Worm (Caenorhabditis elegans): ENCODE data around the gene wdr-60.

- TF ChIP-seq klf-2 (GFP tag; conservative IDR thresholded peaks at IDR 0.05), result no peak
- TF ChIP-seq cog-1 (tag; optimal IDR thresholded peaks at IDR 0.05), result no peak
- no peak for TF ChIP-seq T22C8.4 (GFP tag; IDR thresholded peaks at IDR 0.05)
- no peak for TF ChIP-seq ztf-23 (GFP tag; IDR thresholded peaks at IDR 0.05)
- no peak for TF ChIP-seq flt-1 (GFP tag; IDR thresholded peaks at IDR 0.05)
- TF ChIP-seq tab-1 (GFP tag; IDR thresholded peaks at IDR 0.05), result no peak
- TF ChIP-seq med-1 (GFP tag; optimal IDR thresholded peaks at IDR 0.05; ENCODE audit: insufficient read depth), result no peak
- no peak for TF ChIP-seq ref-1 (GFP tag; conservative IDR thresholded peaks at IDR 0.05)
- no peak for TF ChIP-seq ztf-29 (GFP tag; IDR thresholded peaks at IDR 0.05)
Observed at ce11 chrIII:5002231-5002630, 15.2 kb downstream of the wdr-60 start, which contains the start of gene R144.10.

Measured in whole organism, midembryonic.